Worm (Caenorhabditis elegans) whole organism, L4/young adult: ENCODE data around the gene T01D3.3.

Source experiments
- W03F9.2 ChIP-seq: fragments of 150-350 bp; optimal IDR thresholded peaks from 2 replicates; lab custom pipeline; 2014; ENCODE audit warnings: missing biosample characterization, missing genetic modification characterization
- him-1 ChIP-seq: sonication (generic microtip); optimal IDR thresholded peaks from 2 replicates; lab custom pipeline; 2016; ENCODE audit warnings: missing genotype, missing genetic modification reagents, missing genetic modification characterization, missing compliant biosample characterization

ce11 chrV:13739901-13740300 lies 35.8 kb downstream of the T01D3.3 start:
- TF ChIP-seq W03F9.2 (tag; lab: Kevin White, UChicago) = no peak
- no peak for TF ChIP-seq him-1 (tag; lab: Kevin White, UChicago)
